Worm (Caenorhabditis elegans): ENCODE results near the gene C16C8.25.

ce11 chrII:3441377-3441776, 7.7 kb upstream of the C16C8.25 start, which contains the start of gene C16C8.27:
- TF ChIP-seq lsl-1 (GFP tag; optimal IDR thresholded peaks at IDR 0.05), result no peak
- no peak for TF ChIP-seq lir-1 (GFP tag; conservative IDR thresholded peaks at IDR 0.05)
- no peak for TF ChIP-seq sea-2 (GFP tag; IDR thresholded peaks at IDR 0.05)
- TF ChIP-seq snpc-4 (GFP tag; optimal IDR thresholded peaks at IDR 0.05), result no peak
- no peak for TF ChIP-seq snpc-4 (tag; optimal IDR thresholded peaks at IDR 0.05)
- TF ChIP-seq Y56A3A.18 (GFP tag; IDR thresholded peaks at IDR 0.05), result no peak
- no peak for TF ChIP-seq snpc-3.4 (tag; optimal IDR thresholded peaks at IDR 0.05)
- no peak for TF ChIP-seq madf-10 (tag; optimal IDR thresholded peaks at IDR 0.05)

Measured in whole organism, young adult.